Worm (Caenorhabditis elegans): ENCODE measurements around the gene F19B10.6.

The F19B10.6 gene

DNA sequence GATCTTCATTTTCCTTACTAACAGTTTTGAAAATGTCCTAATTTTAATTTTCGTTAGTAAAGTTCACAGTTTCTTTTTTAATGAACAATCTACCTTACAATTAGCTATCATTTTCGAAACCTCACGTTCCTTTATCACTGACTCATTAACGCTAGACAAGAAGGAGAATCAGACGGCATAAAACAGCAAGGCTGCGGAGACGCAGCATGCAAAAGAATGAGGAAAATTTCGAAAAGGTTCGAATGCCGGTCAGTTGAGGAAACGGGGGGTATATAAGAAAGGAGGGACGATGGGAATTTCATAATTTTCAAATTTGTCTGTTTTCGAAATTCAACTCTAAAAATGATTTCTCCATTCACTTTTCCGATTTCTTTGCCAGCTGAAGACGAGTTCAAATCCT, 1.8 kb downstream of the F19B10.6 start, which contains the start of gene F19B10.13:
TSS of gene F19B10.13 (plus strand) at position 343 of the 400 bp plus-strand sequence.
- peak; percentile 27 for TF ChIP-seq rnt-1 (tag; optimal IDR thresholded peaks at IDR 0.05)
- peak in 1 of 6 experiments; percentile 9 for TF ChIP-seq elt-3 (tag; optimal IDR thresholded peaks at IDR 0.05)
- TF ChIP-seq xbp-1 (tag; optimal IDR thresholded peaks at IDR 0.05): no peak
- peak; percentile 49 for TF ChIP-seq lin-14 (GFP tag; optimal IDR thresholded peaks at IDR 0.05)
- TF ChIP-seq efl-1 (optimal IDR thresholded peaks at IDR 0.05): peak; percentile 20 to 29
- TF ChIP-seq efl-1 (GFP tag; optimal IDR thresholded peaks at IDR 0.05 in 1 of 2): no peak
- TF ChIP-seq ces-1 (GFP tag; optimal IDR thresholded peaks at IDR 0.05): no peak
- TF ChIP-seq lin-35 (GFP tag; optimal IDR thresholded peaks at IDR 0.05): peak in 1 of 2 experiments; percentile 45
- peak; percentile 41 for TF ChIP-seq elt-2 (tag; optimal IDR thresholded peaks at IDR 0.05)

DNA sequence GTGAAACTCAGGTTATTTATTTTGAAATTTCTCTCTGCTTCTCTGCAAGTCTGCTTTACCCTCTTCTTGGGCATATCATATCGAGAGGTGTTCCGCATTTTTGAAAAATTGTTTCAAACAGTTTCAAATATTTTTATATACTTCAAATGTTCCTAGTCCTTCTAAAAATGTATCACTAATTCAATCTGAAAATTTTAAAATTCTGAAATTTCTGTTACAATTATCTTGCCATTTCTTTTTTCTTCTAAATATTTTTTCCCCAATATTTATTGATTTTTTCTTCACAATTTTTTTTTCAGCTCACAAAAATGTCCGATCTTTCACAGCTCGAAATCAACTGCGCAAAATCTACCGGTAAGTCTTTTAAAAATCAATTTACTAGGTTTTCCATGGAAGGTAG, 3.9 kb downstream of the F19B10.6 start, which contains the start of gene F19B10.4:
TSS of gene F19B10.4 (plus strand) at position 301 of the 400 bp plus-strand sequence.
- TF ChIP-seq Y116A8C.19 (tag; optimal IDR thresholded peaks at IDR 0.05; ENCODE audit: borderline replicate concordance) (no peak), nhr-28 (tag; optimal IDR thresholded peaks at IDR 0.05) (no peak)

DNA sequence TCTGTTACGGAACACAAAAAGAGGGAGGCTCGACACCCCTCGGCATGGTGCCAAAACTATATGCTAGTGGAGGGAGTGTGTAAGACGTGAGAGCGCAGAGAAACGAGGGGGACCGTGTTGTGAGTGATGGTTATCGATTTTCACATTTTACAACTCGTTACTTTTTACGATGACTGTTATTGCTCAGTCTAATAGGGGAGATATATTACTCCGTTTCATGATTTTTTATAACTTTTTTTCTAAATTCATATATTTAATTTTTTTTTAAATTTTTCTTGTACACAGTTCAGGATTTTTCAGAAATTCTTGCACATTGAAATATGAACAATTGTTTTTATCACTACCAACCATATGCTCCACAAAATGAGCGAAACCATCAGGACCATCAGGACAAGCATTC, 8.3 kb downstream of the F19B10.6 start, which contains the start of gene F19B10.5:
TSS of gene F19B10.5 (plus strand) at position 301 of the 400 bp plus-strand sequence.
- TF ChIP-seq efl-1 (optimal IDR thresholded peaks at IDR 0.05) (no peak), efl-1 (GFP tag; optimal IDR thresholded peaks at IDR 0.05 in 1 of 2) (peak in 1 of 2 experiments; percentile 31), nhr-20 (tag; optimal IDR thresholded peaks at IDR 0.05) (no peak)

DNA sequence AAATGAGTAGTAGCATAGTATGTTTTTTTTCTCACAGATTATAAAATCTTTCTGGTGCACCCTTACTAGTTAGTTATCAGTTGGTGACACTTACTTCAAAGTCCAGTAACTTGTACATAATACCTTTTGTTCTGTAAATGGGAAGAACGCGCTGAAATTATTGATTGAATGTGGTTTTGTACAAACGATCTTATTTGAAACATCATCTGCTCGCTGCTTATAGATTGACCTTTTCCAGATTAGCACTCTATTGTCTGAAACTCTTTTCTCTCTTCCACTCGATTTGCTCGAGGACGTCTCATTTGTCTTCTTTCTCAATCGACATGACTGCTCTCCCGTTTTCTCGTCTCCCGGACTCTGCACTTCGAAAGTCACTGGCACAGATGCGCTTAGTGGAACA, 16.6 kb downstream of the F19B10.6 start, which contains the start of gene fbxb-33:
TSS of gene fbxb-33 (plus strand) at position 301 of the 400 bp plus-strand sequence.
- no peak for TF ChIP-seq nhr-85 (tag)
- TF ChIP-seq fkh-4 (tag; optimal IDR thresholded peaks at IDR 0.05; ENCODE audit: borderline replicate concordance): no peak
- no peak for TF ChIP-seq hlh-4 (tag; optimal IDR thresholded peaks at IDR 0.05)
- no peak for TF ChIP-seq zip-4 (GFP tag; optimal IDR thresholded peaks at IDR 0.05)
- no peak for TF ChIP-seq fkh-8 (tag; optimal IDR thresholded peaks at IDR 0.05)
- TF ChIP-seq aly-2 (tag; optimal IDR thresholded peaks at IDR 0.05): no peak
- TF ChIP-seq elt-3 (tag; optimal IDR thresholded peaks at IDR 0.05): no peak
- no peak for TF ChIP-seq irx-1 (tag; optimal IDR thresholded peaks at IDR 0.05)
- no peak for TF ChIP-seq ama-1 (optimal IDR thresholded peaks at IDR 0.05)
- TF ChIP-seq nhr-90 (tag; optimal IDR thresholded peaks at IDR 0.05; ENCODE audit: poor library complexity): no peak
- TF ChIP-seq aha-1 (tag; optimal IDR thresholded peaks at IDR 0.05): no peak
- TF ChIP-seq nhr-12 (tag; optimal IDR thresholded peaks at IDR 0.05): no peak
- TF ChIP-seq fkh-10 (GFP tag; optimal IDR thresholded peaks at IDR 0.05): no peak
- TF ChIP-seq tlp-1 (tag; optimal IDR thresholded peaks at IDR 0.05): no peak

DNA sequence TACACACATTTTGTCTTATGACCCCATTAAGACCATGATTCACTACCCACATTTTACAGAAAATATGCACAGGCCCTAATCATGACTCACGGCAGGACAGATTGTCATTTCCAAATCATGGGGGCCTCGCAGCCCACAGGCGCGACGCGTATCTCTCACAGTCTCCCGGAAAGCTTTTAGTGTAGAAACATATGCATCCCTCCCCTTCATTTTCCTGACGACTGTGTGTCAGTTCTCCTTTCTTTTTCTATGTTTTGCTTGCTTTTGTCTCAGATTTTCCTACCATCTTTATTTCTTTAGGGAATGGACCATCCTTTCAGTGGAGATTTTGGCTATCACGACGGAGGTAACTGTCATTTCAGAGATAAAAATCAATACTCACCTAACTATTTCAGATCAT, 22.5 kb downstream of the F19B10.6 start, which contains the start of gene M151.1:
TSS of gene M151.1 (plus strand) at position 301 of the 400 bp plus-strand sequence.
- TF ChIP-seq mep-1 (tag; optimal IDR thresholded peaks at IDR 0.05) (no peak), efl-1 (optimal IDR thresholded peaks at IDR 0.05) (no peak), efl-1 (GFP tag; optimal IDR thresholded peaks at IDR 0.05 in 1 of 2) (peak in 1 of 2 experiments; percentile 47), egl-27 (tag; optimal IDR thresholded peaks at IDR 0.05) (no peak), pax-3 (tag; optimal IDR thresholded peaks at IDR 0.05) (no peak), nhr-20 (tag; optimal IDR thresholded peaks at IDR 0.05) (no peak), unc-98 (GFP tag; IDR thresholded peaks at IDR 0.05) (no peak)

DNA sequence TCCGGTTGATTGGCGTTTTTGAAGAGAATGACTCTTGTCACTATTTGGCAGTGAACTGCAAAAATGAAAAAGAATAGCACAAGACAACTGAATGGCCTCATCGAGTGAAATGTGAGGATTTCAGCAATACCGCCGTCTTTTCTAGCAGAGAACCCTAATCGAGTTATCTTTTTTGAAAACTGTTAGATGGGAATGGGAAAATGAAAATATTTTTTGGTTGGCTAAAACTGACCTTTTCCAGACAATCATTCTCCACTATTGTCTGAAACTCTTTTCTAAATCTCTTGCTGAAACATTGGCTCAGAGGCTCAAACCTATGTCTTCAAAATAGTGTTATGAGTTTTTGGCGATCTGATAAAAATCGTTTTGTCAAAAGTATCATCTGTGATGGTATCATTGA, 23.5 kb downstream of the F19B10.6 start, which contains the start of gene M151.10:
TSS of gene M151.10 (minus strand) at position 101 of the 400 bp plus-strand sequence.
- TF ChIP-seq skn-1 (tag; optimal IDR thresholded peaks at IDR 0.05) (no peak), unc-130 (tag; optimal IDR thresholded peaks at IDR 0.05) (no peak), aly-2 (tag; optimal IDR thresholded peaks at IDR 0.05) (no peak), F16B12.6 (tag; optimal IDR thresholded peaks at IDR 0.05) (no peak)
